Worm (Caenorhabditis elegans) whole organism, L1 larva: ENCODE data around the gene F20D1.22.

Experiments used
- alr-1 ChIP-seq: fragments of 200-800 bp; sonication (Bioruptor generic); optimal IDR thresholded peaks from 2 replicates; lab custom pipeline; 2018; ENCODE audit warnings: borderline replicate concordance, mild to moderate bottlenecking, missing genetic modification characterization, missing compliant biosample characterization
- ama-1 ChIP-seq: fragments of 150-350 bp; optimal IDR thresholded peaks from 2 replicates; lab custom pipeline; 2014
- elt-2 ChIP-seq: sonication (generic microtip); optimal IDR thresholded peaks from 2 replicates; lab custom pipeline; 2016; ENCODE audit warnings: missing genetic modification characterization, mild to moderate bottlenecking, inconsistent platforms, missing compliant biosample characterization, missing genetic modification reagents
- lin-39 ChIP-seq: fragments of 150-350 bp; optimal IDR thresholded peaks from 2 replicates; lab custom pipeline; 2014; ENCODE audit warnings: missing biosample characterization, missing genetic modification reagents, missing genetic modification characterization
- mdl-1 ChIP-seq, 2 experiments: fragments of 150-350 bp; optimal IDR thresholded peaks; 2 replicates each; lab custom pipeline; 2014 to 2017; ENCODE audit warnings: missing biosample characterization in 2 of 2, missing genetic modification characterization in 2 of 2, inconsistent platforms in 1 of 2
- nhr-12 ChIP-seq: sonication (generic microtip); optimal IDR thresholded peaks from 2 replicates; lab custom pipeline; 2017; ENCODE audit warnings: missing biosample characterization, missing genetic modification characterization
- pqm-1 ChIP-seq: sonication (generic microtip); optimal IDR thresholded peaks from 3 replicates; lab custom pipeline; 2017; ENCODE audit warnings: missing biosample characterization, missing genetic modification characterization
- snpc-4 ChIP-seq: fragments of 150-350 bp; optimal IDR thresholded peaks from 2 replicates; lab custom pipeline; 2014; ENCODE audit warnings: missing biosample characterization, missing genetic modification characterization
- sox-4 ChIP-seq: sonication (generic microtip); optimal IDR thresholded peaks from 2 replicates; lab custom pipeline; 2016; ENCODE audit warnings: missing genetic modification characterization, missing compliant biosample characterization
- sptf-1 ChIP-seq: fragments of 150-350 bp; optimal IDR thresholded peaks from 2 replicates; lab custom pipeline; 2014; ENCODE audit warnings: missing biosample characterization, missing genetic modification characterization
- unc-30 ChIP-seq: sonication (generic microtip); optimal IDR thresholded peaks from 2 replicates; lab custom pipeline; 2017; ENCODE audit warnings: missing biosample characterization, missing genetic modification characterization
- vab-15 ChIP-seq: sonication (generic microtip); optimal IDR thresholded peaks from 2 replicates; lab custom pipeline; 2017; ENCODE audit warnings: missing genotype, mild to moderate bottlenecking, missing genetic modification characterization, missing compliant biosample characterization
- zag-1 ChIP-seq: fragments of 150-350 bp; optimal IDR thresholded peaks from 2 replicates; lab custom pipeline; 2014; ENCODE audit warnings: missing biosample characterization, missing genetic modification characterization

ce11 chrX:14970221-14970801, 3.7 kb downstream of the F20D1.22 start, which contains the start of the genes flwr-1 and tbc-1:
- TF ChIP-seq sptf-1 (no peak), vab-15 (tag; lab: Kevin White, UChicago) (no peak), zag-1 (tag; lab: Kevin White, UChicago) (no peak), mdl-1 (tag; optimal IDR thresholded peaks at IDR 0.05; lab: Kevin White, UChicago) (peak in 1 of 2 experiments; percentile 38), elt-2 (tag; lab: Kevin White, UChicago) (no peak), snpc-4 (tag; lab: Kevin White, UChicago) (peak; percentile 18), nhr-12 (tag; lab: Kevin White, UChicago) (no peak), unc-30 (tag; lab: Kevin White, UChicago) (no peak), alr-1 (tag; lab: Kevin White, UChicago) (no peak), lin-39 (tag; lab: Kevin White, UChicago) (no peak), ama-1 (lab: Kevin White, UChicago) (no peak), pqm-1 (tag; lab: Kevin White, UChicago) (no peak), sox-4 (tag; lab: Kevin White, UChicago) (no peak)
